Worm (Caenorhabditis elegans) whole organism, L4 larva: Measurements from ENCODE around the gene Y50D4A.1.
"Not testable (repeated sequence)": the region's sequence is repeated elsewhere in the genome, so short reads cannot be mapped to it uniquely, and the experiment has no call there.

ENCODE experiments used
- F26F4.8 ChIP-seq: fragments of 200-800 bp; sonication (Bioruptor generic); conservative IDR thresholded peaks from 2 replicates; pipeline ENCODE4 v1.3.6; 2022; ENCODE audit warnings: missing genetic modification characterization, missing compliant biosample characterization
- ceh-62 ChIP-seq: sonication (generic microtip); optimal IDR thresholded peaks from 2 replicates; lab custom pipeline; 2017; ENCODE audit warnings: missing biosample characterization, missing genetic modification characterization
- dve-1 ChIP-seq: sonication (generic microtip); optimal IDR thresholded peaks from 2 replicates; lab custom pipeline; 2017; ENCODE audit warnings: antibody characterized with exemption, mild to moderate bottlenecking, missing genetic modification characterization, missing compliant biosample characterization; ENCODE audit not compliant: insufficient read depth
- unc-62 ChIP-seq, 3 experiments: fragments of 150-350 bp in 1 of 3; sonication (generic microtip); optimal IDR thresholded peaks in 2 of 3; peaks in 1 of 3; 1 replicate in 1 of 3; 2 replicates in 2 of 3; lab custom pipeline; 2014 to 2017; ENCODE audit warnings: missing biosample characterization in 3 of 3, missing genetic modification characterization in 3 of 3, missing genetic modification reagents in 3 of 3, missing genotype in 1 of 3

- not testable (repeated sequence) for TF ChIP-seq ceh-62 (tag; lab: Kevin White, UChicago); F26F4.8 (GFP tag; lab: Robert Waterston, UW); unc-62 (GFP tag; optimal IDR thresholded peaks at IDR 0.05 in 1 of 2; lab: Kevin White, UChicago); unc-62 (tag; optimal IDR thresholded peaks at IDR 0.05; lab: Kevin White, UChicago); dve-1 (tag; lab: Kevin White, UChicago)
Measured at ce11 chrV:1197064-1197724, 10.5 kb upstream of the Y50D4A.1 start.
